Worm (Caenorhabditis elegans) whole organism, mixed stage, embryonic: ENCODE data around the gene W04E12.3.

Source experiments
- M03D4.4 ChIP-seq: sonication (generic microtip); optimal IDR thresholded peaks from 2 replicates; lab custom pipeline; 2017; ENCODE audit warnings: mild to moderate bottlenecking, missing genetic modification characterization, missing compliant biosample characterization
- ceh-39 ChIP-seq: fragments of 150-350 bp; optimal IDR thresholded peaks from 2 replicates; lab custom pipeline; 2014; ENCODE audit warnings: missing biosample characterization, missing genetic modification characterization
- ceh-43 ChIP-seq: fragments of 200-800 bp; sonication (Bioruptor generic); optimal IDR thresholded peaks from 2 replicates; lab custom pipeline; 2018; ENCODE audit warnings: mild to moderate bottlenecking, missing genetic modification characterization, moderate library complexity, missing compliant biosample characterization
- ceh-83 ChIP-seq: fragments of 200-800 bp; sonication (Bioruptor generic); optimal IDR thresholded peaks from 2 replicates; lab custom pipeline; 2018; ENCODE audit warnings: mild to moderate bottlenecking, missing genetic modification characterization, missing compliant biosample characterization
- ces-1 ChIP-seq: fragments of 150-350 bp; optimal IDR thresholded peaks from 2 replicates; lab custom pipeline; 2014; ENCODE audit warnings: missing biosample characterization, missing genetic modification reagents, missing genetic modification characterization
- drap-1 ChIP-seq: fragments of 200-800 bp; sonication (Bioruptor generic); optimal IDR thresholded peaks from 3 replicates; lab custom pipeline; 2018; ENCODE audit warnings: mild to moderate bottlenecking, missing genetic modification characterization, missing compliant biosample characterization
- elt-1 ChIP-seq: sonication (generic microtip); optimal IDR thresholded peaks from 2 replicates; lab custom pipeline; 2017; ENCODE audit warnings: missing genetic modification characterization, mild to moderate bottlenecking, missing compliant biosample characterization, antibody characterized with exemption, moderate library complexity, borderline replicate concordance; ENCODE audit not compliant: insufficient read depth
- flh-1 ChIP-seq: fragments of 200-800 bp; sonication (Bioruptor generic); optimal IDR thresholded peaks from 2 replicates; lab custom pipeline; 2018; ENCODE audit warnings: mild to moderate bottlenecking, missing genetic modification characterization, moderate library complexity, missing compliant biosample characterization
- ham-2 ChIP-seq: fragments of 200-800 bp; sonication (Bioruptor generic); optimal IDR thresholded peaks from 2 replicates; lab custom pipeline; 2018; ENCODE audit warnings: mild to moderate bottlenecking, missing genetic modification characterization, missing compliant biosample characterization
- hlh-1 ChIP-seq: fragments of 150-350 bp; optimal IDR thresholded peaks from 2 replicates; lab custom pipeline; 2014; ENCODE audit warnings: missing biosample characterization, missing genetic modification reagents, missing genetic modification characterization
- lin-13 ChIP-seq: fragments of 150-350 bp; optimal IDR thresholded peaks from 2 replicates; lab custom pipeline; 2014; ENCODE audit warnings: missing biosample characterization, missing genetic modification characterization
- lin-32 ChIP-seq: fragments of 200-800 bp; sonication (Bioruptor generic); optimal IDR thresholded peaks from 2 replicates; lab custom pipeline; 2018; ENCODE audit warnings: mild to moderate bottlenecking, missing genetic modification characterization, missing compliant biosample characterization
- lsy-2 ChIP-seq: fragments of 150-350 bp; optimal IDR thresholded peaks from 2 replicates; lab custom pipeline; 2014; ENCODE audit warnings: missing biosample characterization, missing genetic modification characterization
- mab-5 ChIP-seq: fragments of 150-350 bp; optimal IDR thresholded peaks from 2 replicates; lab custom pipeline; 2014; ENCODE audit warnings: missing biosample characterization, missing genetic modification characterization
- mep-1 ChIP-seq: fragments of 150-350 bp; optimal IDR thresholded peaks from 2 replicates; lab custom pipeline; 2017; ENCODE audit warnings: missing biosample characterization, missing genetic modification reagents, missing genetic modification characterization, inconsistent platforms
- mls-2 ChIP-seq: sonication (generic microtip); optimal IDR thresholded peaks from 2 replicates; lab custom pipeline; 2016; ENCODE audit warnings: mild to moderate bottlenecking, missing genetic modification characterization, moderate library complexity, missing compliant biosample characterization
- nhr-12 ChIP-seq: fragments of 150-350 bp; optimal IDR thresholded peaks from 2 replicates; lab custom pipeline; 2014; ENCODE audit warnings: missing biosample characterization, missing genetic modification characterization
- nhr-2 ChIP-seq: fragments of 150-350 bp; optimal IDR thresholded peaks from 2 replicates; lab custom pipeline; 2014; ENCODE audit warnings: missing biosample characterization, missing genetic modification characterization
- nhr-237 ChIP-seq: fragments of 150-350 bp; optimal IDR thresholded peaks from 2 replicates; lab custom pipeline; 2014; ENCODE audit warnings: missing biosample characterization, missing genetic modification characterization
- nhr-28 ChIP-seq: fragments of 150-350 bp; optimal IDR thresholded peaks from 2 replicates; lab custom pipeline; 2014; ENCODE audit warnings: missing biosample characterization, missing genetic modification characterization
- nhr-76 ChIP-seq: sonication (generic microtip); optimal IDR thresholded peaks from 2 replicates; lab custom pipeline; 2017; ENCODE audit warnings: missing biosample characterization, missing genetic modification characterization
- pha-4 ChIP-seq: fragments of 150-350 bp; optimal IDR thresholded peaks from 2 replicates; lab custom pipeline; 2018; ENCODE audit warnings: missing biosample characterization, missing genetic modification reagents, missing genetic modification characterization
- sem-2 ChIP-seq: fragments of 200-800 bp; sonication (Bioruptor generic); optimal IDR thresholded peaks from 2 replicates; lab custom pipeline; 2018; ENCODE audit warnings: mild to moderate bottlenecking, missing genetic modification characterization, missing compliant biosample characterization
- snpc-4 ChIP-seq: fragments of 150-350 bp; optimal IDR thresholded peaks from 2 replicates; lab custom pipeline; 2014; ENCODE audit warnings: missing biosample characterization, missing genetic modification characterization
- sptf-1 ChIP-seq: sonication (generic microtip); optimal IDR thresholded peaks from 2 replicates; lab custom pipeline; 2017; ENCODE audit warnings: mild to moderate bottlenecking, missing genetic modification characterization, moderate library complexity, missing compliant biosample characterization
- tbx-8 ChIP-seq: fragments of 200-800 bp; sonication (Bioruptor generic); optimal IDR thresholded peaks from 2 replicates; lab custom pipeline; 2018; ENCODE audit warnings: mild to moderate bottlenecking, missing genetic modification characterization, moderate library complexity, missing compliant biosample characterization
- unc-120 ChIP-seq: sonication (generic microtip); optimal IDR thresholded peaks from 2 replicates; lab custom pipeline; 2017; ENCODE audit warnings: missing genetic modification characterization, missing compliant biosample characterization; ENCODE audit not compliant: poor library complexity, severe bottlenecking
- unc-39 ChIP-seq: fragments of 150-350 bp; optimal IDR thresholded peaks from 2 replicates; lab custom pipeline; 2014; ENCODE audit warnings: missing biosample characterization, missing genetic modification characterization
- unc-62 ChIP-seq: fragments of 150-350 bp; optimal IDR thresholded peaks from 2 replicates; lab custom pipeline; 2014; ENCODE audit warnings: missing biosample characterization, missing genetic modification reagents, missing genetic modification characterization
- zip-8 ChIP-seq: fragments of 150-350 bp; optimal IDR thresholded peaks from 2 replicates; lab custom pipeline; 2014; ENCODE audit warnings: missing biosample characterization, missing genetic modification characterization

Gene W04E12.3

ce11 chrV:19747144-19747543 is 5.4 kb downstream of the W04E12.3 start:
- TF ChIP-seq pha-4 (no peak), M03D4.4 (tag; lab: Kevin White, UChicago) (no peak), mep-1 (no peak), nhr-2 (tag; lab: Kevin White, UChicago) (no peak), hlh-1 (tag; lab: Kevin White, UChicago) (no peak), nhr-237 (tag; lab: Kevin White, UChicago) (no peak), lsy-2 (tag; lab: Kevin White, UChicago) (no peak), lin-32 (no peak), nhr-12 (tag; lab: Kevin White, UChicago) (no peak), ham-2 (GFP tag; lab: Kevin White, UChicago) (no peak), unc-120 (tag; lab: Kevin White, UChicago) (no peak), elt-1 (tag; lab: Kevin White, UChicago) (no peak), drap-1 (GFP tag; lab: Kevin White, UChicago) (no peak)

DNA sequence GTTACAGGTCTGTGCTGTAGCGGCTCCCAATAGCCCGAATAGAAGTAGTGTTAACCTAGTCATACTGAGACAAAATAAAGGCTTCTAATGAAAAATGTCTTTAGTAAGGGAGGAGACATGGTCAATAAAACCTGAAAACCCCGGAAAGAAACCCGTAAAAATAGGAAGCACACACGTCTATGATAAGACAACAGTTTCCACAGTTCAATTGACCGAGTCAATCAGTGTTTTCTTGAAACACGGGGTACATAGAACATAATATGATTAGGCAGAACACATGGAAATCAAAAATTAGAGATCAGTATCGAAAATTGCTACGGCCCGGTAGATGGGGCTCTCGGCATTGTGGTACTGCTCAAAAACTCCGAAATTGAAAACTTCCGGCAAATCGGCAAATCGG is 9.4 kb downstream of the W04E12.3 start, which contains the start of gene clec-49:
clec-49 (minus strand) TSS at position 103 of the 400 bp plus-strand sequence.
- TF ChIP-seq ceh-39 (tag; lab: Kevin White, UChicago) (no peak), lin-32 (no peak), nhr-76 (tag; lab: Kevin White, UChicago) (no peak), mls-2 (no peak), drap-1 (GFP tag; lab: Kevin White, UChicago) (no peak), hlh-1 (tag; lab: Kevin White, UChicago) (no peak), snpc-4 (no peak), sem-2 (no peak), flh-1 (GFP tag; lab: Kevin White, UChicago) (no peak)
- TF ChIP-seq, all 35 proteins: peak for 0

DNA sequence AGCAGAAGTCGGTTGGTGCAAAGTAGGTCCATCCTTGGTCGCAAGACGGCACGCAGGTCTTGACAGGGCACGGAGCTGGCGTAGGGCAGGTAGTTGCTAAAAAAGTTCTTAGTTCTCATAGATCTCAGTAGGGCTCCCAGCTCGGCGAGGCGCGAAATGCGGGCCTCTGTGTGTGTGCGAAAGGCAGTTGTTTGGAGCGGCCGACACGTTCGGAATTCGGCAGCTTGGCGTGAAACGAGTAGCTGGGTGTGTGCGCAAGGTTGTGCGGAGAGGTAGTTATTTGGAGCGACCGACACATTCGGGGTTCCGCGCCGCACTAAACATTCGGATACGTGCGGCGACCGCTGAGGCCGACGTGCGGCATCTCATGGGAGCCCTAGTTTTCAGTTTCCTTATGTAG is 11.1 kb downstream of the W04E12.3 start:
- TF ChIP-seq nhr-237 (tag; lab: Kevin White, UChicago) = no peak
- TF ChIP-seq lsy-2 (tag; lab: Kevin White, UChicago) = no peak
- TF ChIP-seq unc-62 (GFP tag; lab: Kevin White, UChicago) = no peak
- TF ChIP-seq ces-1 = no peak
- TF ChIP-seq, all 35 proteins: peak for 0

DNA sequence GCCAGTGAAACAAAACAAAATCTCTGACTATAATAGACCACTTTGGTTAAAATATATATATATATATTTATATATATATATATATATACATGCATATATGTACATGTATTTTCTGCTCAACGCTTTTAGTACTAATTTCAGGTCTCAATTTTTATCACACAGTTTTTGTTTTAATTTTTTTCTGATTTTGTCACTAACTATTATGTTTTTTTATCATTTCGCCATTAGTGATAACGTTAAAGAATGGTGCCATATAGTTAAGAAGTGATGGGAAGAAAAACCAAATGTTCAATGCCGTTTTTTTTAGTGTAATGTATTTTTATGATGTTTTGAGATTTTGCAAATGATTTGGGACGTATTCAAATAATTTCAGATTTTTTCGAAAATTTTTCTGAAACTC is 12.6 kb downstream of the W04E12.3 start:
- TF ChIP-seq ham-2 (GFP tag; lab: Kevin White, UChicago) (no peak), unc-62 (GFP tag; lab: Kevin White, UChicago) (no peak), zip-8 (no peak), nhr-2 (tag; lab: Kevin White, UChicago) (no peak), ces-1 (no peak), flh-1 (GFP tag; lab: Kevin White, UChicago) (no peak), elt-1 (tag; lab: Kevin White, UChicago) (no peak), mep-1 (no peak), nhr-237 (tag; lab: Kevin White, UChicago) (no peak), sptf-1 (tag; lab: Kevin White, UChicago) (no peak), ceh-83 (no peak), unc-39 (tag; lab: Kevin White, UChicago) (no peak), mab-5 (tag; lab: Kevin White, UChicago) (no peak)

DNA sequence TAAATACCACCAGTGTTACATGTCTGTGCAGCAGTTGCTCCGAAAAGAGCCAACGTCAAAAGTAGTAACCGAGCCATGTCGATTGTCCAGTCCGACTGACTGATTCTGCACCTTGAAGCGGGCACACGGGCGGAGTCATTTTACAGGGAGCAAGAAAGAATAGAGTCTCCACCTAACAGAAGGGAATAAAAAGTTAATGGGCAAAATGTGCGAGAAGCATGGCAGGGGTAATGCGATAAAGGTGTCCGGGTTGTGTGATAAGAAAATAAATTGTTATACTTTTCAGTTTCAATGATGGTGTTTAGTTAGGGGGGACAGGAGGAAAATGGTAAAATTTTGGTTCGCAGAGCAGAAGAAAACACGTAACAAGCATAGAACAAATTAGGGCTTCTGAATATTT is 13.5 kb downstream of the W04E12.3 start, which contains the start of gene clec-50:
clec-50 (minus strand) TSS at position 109 of the 400 bp plus-strand sequence.
- TF ChIP-seq ceh-43 (no peak), nhr-237 (tag; lab: Kevin White, UChicago) (no peak), ham-2 (GFP tag; lab: Kevin White, UChicago) (no peak), nhr-28 (tag; lab: Kevin White, UChicago) (no peak), tbx-8 (GFP tag; lab: Kevin White, UChicago) (no peak), hlh-1 (tag; lab: Kevin White, UChicago) (no peak), flh-1 (GFP tag; lab: Kevin White, UChicago) (no peak), lin-13 (no peak), nhr-76 (tag; lab: Kevin White, UChicago) (no peak), lsy-2 (tag; lab: Kevin White, UChicago) (no peak), pha-4 (no peak)
- TF ChIP-seq, all 35 proteins: peak for 0
